Worm (Caenorhabditis elegans) whole organism, mixed stage, embryonic: ENCODE measurements around the gene unc-17.

Experiments
- M03D4.4 ChIP-seq: sonication (generic microtip); optimal IDR thresholded peaks from 2 replicates; lab custom pipeline; 2017; ENCODE audit warnings: mild to moderate bottlenecking, missing genetic modification characterization, missing compliant biosample characterization
- bed-3 ChIP-seq: fragments of 200-800 bp; sonication (Bioruptor generic); optimal IDR thresholded peaks from 3 replicates; lab custom pipeline; 2018; ENCODE audit warnings: mild to moderate bottlenecking, missing genetic modification characterization, moderate library complexity, missing compliant biosample characterization
- blmp-1 ChIP-seq: fragments of 150-350 bp; optimal IDR thresholded peaks from 2 replicates; lab custom pipeline; 2014; ENCODE audit warnings: missing biosample characterization, missing genetic modification characterization
- ceh-39 ChIP-seq: fragments of 150-350 bp; optimal IDR thresholded peaks from 2 replicates; lab custom pipeline; 2014; ENCODE audit warnings: missing biosample characterization, missing genetic modification characterization
- ceh-43 ChIP-seq: fragments of 200-800 bp; sonication (Bioruptor generic); optimal IDR thresholded peaks from 2 replicates; lab custom pipeline; 2018; ENCODE audit warnings: mild to moderate bottlenecking, missing genetic modification characterization, moderate library complexity, missing compliant biosample characterization
- ceh-83 ChIP-seq: fragments of 200-800 bp; sonication (Bioruptor generic); optimal IDR thresholded peaks from 2 replicates; lab custom pipeline; 2018; ENCODE audit warnings: mild to moderate bottlenecking, missing genetic modification characterization, missing compliant biosample characterization
- ces-1 ChIP-seq: fragments of 150-350 bp; optimal IDR thresholded peaks from 2 replicates; lab custom pipeline; 2014; ENCODE audit warnings: missing biosample characterization, missing genetic modification reagents, missing genetic modification characterization
- cnd-1 ChIP-seq: fragments of 200-800 bp; sonication (Bioruptor generic); optimal IDR thresholded peaks from 2 replicates; lab custom pipeline; 2018; ENCODE audit warnings: mild to moderate bottlenecking, missing genetic modification characterization, missing compliant biosample characterization
- drap-1 ChIP-seq: fragments of 200-800 bp; sonication (Bioruptor generic); optimal IDR thresholded peaks from 3 replicates; lab custom pipeline; 2018; ENCODE audit warnings: mild to moderate bottlenecking, missing genetic modification characterization, missing compliant biosample characterization
- elt-1 ChIP-seq: sonication (generic microtip); optimal IDR thresholded peaks from 2 replicates; lab custom pipeline; 2017; ENCODE audit warnings: missing genetic modification characterization, mild to moderate bottlenecking, missing compliant biosample characterization, antibody characterized with exemption, moderate library complexity, borderline replicate concordance; ENCODE audit not compliant: insufficient read depth
- ham-2 ChIP-seq: fragments of 200-800 bp; sonication (Bioruptor generic); optimal IDR thresholded peaks from 2 replicates; lab custom pipeline; 2018; ENCODE audit warnings: mild to moderate bottlenecking, missing genetic modification characterization, missing compliant biosample characterization
- hlh-1 ChIP-seq: fragments of 150-350 bp; optimal IDR thresholded peaks from 2 replicates; lab custom pipeline; 2014; ENCODE audit warnings: missing biosample characterization, missing genetic modification reagents, missing genetic modification characterization
- lin-13 ChIP-seq: fragments of 150-350 bp; optimal IDR thresholded peaks from 2 replicates; lab custom pipeline; 2014; ENCODE audit warnings: missing biosample characterization, missing genetic modification characterization
- lsy-2 ChIP-seq: fragments of 150-350 bp; optimal IDR thresholded peaks from 2 replicates; lab custom pipeline; 2014; ENCODE audit warnings: missing biosample characterization, missing genetic modification characterization
- mls-2 ChIP-seq: sonication (generic microtip); optimal IDR thresholded peaks from 2 replicates; lab custom pipeline; 2016; ENCODE audit warnings: mild to moderate bottlenecking, missing genetic modification characterization, moderate library complexity, missing compliant biosample characterization
- nhr-2 ChIP-seq: fragments of 150-350 bp; optimal IDR thresholded peaks from 2 replicates; lab custom pipeline; 2014; ENCODE audit warnings: missing biosample characterization, missing genetic modification characterization
- nhr-237 ChIP-seq: fragments of 150-350 bp; optimal IDR thresholded peaks from 2 replicates; lab custom pipeline; 2014; ENCODE audit warnings: missing biosample characterization, missing genetic modification characterization
- nhr-28 ChIP-seq: fragments of 150-350 bp; optimal IDR thresholded peaks from 2 replicates; lab custom pipeline; 2014; ENCODE audit warnings: missing biosample characterization, missing genetic modification characterization
- nhr-76 ChIP-seq: sonication (generic microtip); optimal IDR thresholded peaks from 2 replicates; lab custom pipeline; 2017; ENCODE audit warnings: missing biosample characterization, missing genetic modification characterization
- pha-4 ChIP-seq: fragments of 150-350 bp; optimal IDR thresholded peaks from 2 replicates; lab custom pipeline; 2018; ENCODE audit warnings: missing biosample characterization, missing genetic modification reagents, missing genetic modification characterization
- sem-2 ChIP-seq: fragments of 200-800 bp; sonication (Bioruptor generic); optimal IDR thresholded peaks from 2 replicates; lab custom pipeline; 2018; ENCODE audit warnings: mild to moderate bottlenecking, missing genetic modification characterization, missing compliant biosample characterization
- snpc-4 ChIP-seq: fragments of 150-350 bp; optimal IDR thresholded peaks from 2 replicates; lab custom pipeline; 2014; ENCODE audit warnings: missing biosample characterization, missing genetic modification characterization
- sptf-1 ChIP-seq: sonication (generic microtip); optimal IDR thresholded peaks from 2 replicates; lab custom pipeline; 2017; ENCODE audit warnings: mild to moderate bottlenecking, missing genetic modification characterization, moderate library complexity, missing compliant biosample characterization
- tbx-8 ChIP-seq: fragments of 200-800 bp; sonication (Bioruptor generic); optimal IDR thresholded peaks from 2 replicates; lab custom pipeline; 2018; ENCODE audit warnings: mild to moderate bottlenecking, missing genetic modification characterization, moderate library complexity, missing compliant biosample characterization
- unc-120 ChIP-seq: sonication (generic microtip); optimal IDR thresholded peaks from 2 replicates; lab custom pipeline; 2017; ENCODE audit warnings: missing genetic modification characterization, missing compliant biosample characterization; ENCODE audit not compliant: poor library complexity, severe bottlenecking
- unc-39 ChIP-seq: fragments of 150-350 bp; optimal IDR thresholded peaks from 2 replicates; lab custom pipeline; 2014; ENCODE audit warnings: missing biosample characterization, missing genetic modification characterization
- unc-62 ChIP-seq: fragments of 150-350 bp; optimal IDR thresholded peaks from 2 replicates; lab custom pipeline; 2014; ENCODE audit warnings: missing biosample characterization, missing genetic modification reagents, missing genetic modification characterization
- zip-8 ChIP-seq: fragments of 150-350 bp; optimal IDR thresholded peaks from 2 replicates; lab custom pipeline; 2014; ENCODE audit warnings: missing biosample characterization, missing genetic modification characterization
- ztf-11 ChIP-seq: fragments of 150-350 bp; optimal IDR thresholded peaks from 2 replicates; lab custom pipeline; 2014; ENCODE audit warnings: missing biosample characterization, missing genetic modification characterization

unc-17 gene

ce11 chrIV:3610987-3611386 is 13.5 kb downstream of the unc-17 start:
- TF ChIP-seq unc-62 (GFP tag; lab: Kevin White, UChicago) (no peak), elt-1 (no peak), cnd-1 (tag; lab: Kevin White, UChicago) (no peak), pha-4 (no peak)

ce11 chrIV:3608547-3609222 is 15.8 kb downstream of the unc-17 start:
- TF ChIP-seq ceh-83 = no peak
- no peak for TF ChIP-seq blmp-1
- no peak for TF ChIP-seq ces-1 (GFP tag; lab: Kevin White, UChicago)
- no peak for TF ChIP-seq ham-2 (GFP tag; lab: Kevin White, UChicago)
- no peak for TF ChIP-seq bed-3 (GFP tag; lab: Kevin White, UChicago)
- TF ChIP-seq sem-2 (GFP tag; lab: Kevin White, UChicago) = no peak
- no peak for TF ChIP-seq lsy-2
- no peak for TF ChIP-seq tbx-8
- TF ChIP-seq nhr-2 (tag; lab: Kevin White, UChicago) = no peak
- no peak for TF ChIP-seq ceh-43 (GFP tag; lab: Kevin White, UChicago)
- no peak for TF ChIP-seq sptf-1 (tag; lab: Kevin White, UChicago)
- no peak for TF ChIP-seq ceh-39 (tag; lab: Kevin White, UChicago)
- no peak for TF ChIP-seq mls-2 (tag; lab: Kevin White, UChicago)
- TF ChIP-seq nhr-76 = no peak
- no peak for TF ChIP-seq cnd-1 (tag; lab: Kevin White, UChicago)
- TF ChIP-seq lin-13 (tag; lab: Kevin White, UChicago) = no peak

ce11 chrIV:3606285-3606834 is 18.1 kb downstream of the unc-17 start, which contains the start of the genes Y37E11B.10 and kgb-2:
Gene Y37E11B.10 (minus strand): TSS chrIV:3606466.
Gene kgb-2 (plus strand): TSS chrIV:3606784.
- TF ChIP-seq pha-4 = no peak
- no peak for TF ChIP-seq M03D4.4
- no peak for TF ChIP-seq ceh-39 (tag; lab: Kevin White, UChicago)
- TF ChIP-seq sem-2 (GFP tag; lab: Kevin White, UChicago) = no peak
- no peak for TF ChIP-seq nhr-2 (tag; lab: Kevin White, UChicago)
- TF ChIP-seq lsy-2 = no peak
- TF ChIP-seq ces-1 (GFP tag; lab: Kevin White, UChicago) = no peak
- TF ChIP-seq nhr-237 (tag; lab: Kevin White, UChicago) = no peak
- no peak for TF ChIP-seq ceh-43 (GFP tag; lab: Kevin White, UChicago)
- no peak for TF ChIP-seq sptf-1 (tag; lab: Kevin White, UChicago)
- TF ChIP-seq zip-8 = no peak
- no peak for TF ChIP-seq ham-2 (GFP tag; lab: Kevin White, UChicago)
- TF ChIP-seq drap-1 (GFP tag; lab: Kevin White, UChicago) = no peak
- no peak for TF ChIP-seq snpc-4 (tag; lab: Kevin White, UChicago)
- TF ChIP-seq blmp-1 = no peak
- TF ChIP-seq mls-2 (tag; lab: Kevin White, UChicago) = no peak
- TF ChIP-seq unc-39 (tag; lab: Kevin White, UChicago) = no peak

ce11 chrIV:3604104-3604503 is 20.4 kb downstream of the unc-17 start:
- TF ChIP-seq sem-2 (GFP tag; lab: Kevin White, UChicago) = no peak
- TF ChIP-seq sptf-1 (tag; lab: Kevin White, UChicago) = no peak
- no peak for TF ChIP-seq ceh-43 (GFP tag; lab: Kevin White, UChicago)
- TF ChIP-seq zip-8 = no peak

- TF ChIP-seq ces-1 (GFP tag; lab: Kevin White, UChicago) (no peak), unc-120 (tag; lab: Kevin White, UChicago) (no peak), bed-3 (GFP tag; lab: Kevin White, UChicago) (no peak), hlh-1 (tag; lab: Kevin White, UChicago) (no peak), nhr-28 (no peak), ztf-11 (tag; lab: Kevin White, UChicago) (no peak), snpc-4 (tag; lab: Kevin White, UChicago) (no peak), ceh-83 (no peak), tbx-8 (no peak), mls-2 (tag; lab: Kevin White, UChicago) (no peak), sptf-1 (tag; lab: Kevin White, UChicago) (no peak), ceh-43 (GFP tag; lab: Kevin White, UChicago) (no peak), nhr-76 (no peak)
Measured at ce11 chrIV:3601846-3602245, 22.7 kb downstream of the unc-17 start.
